Worm (Caenorhabditis elegans): ENCODE data around the gene gei-3.

DNA sequence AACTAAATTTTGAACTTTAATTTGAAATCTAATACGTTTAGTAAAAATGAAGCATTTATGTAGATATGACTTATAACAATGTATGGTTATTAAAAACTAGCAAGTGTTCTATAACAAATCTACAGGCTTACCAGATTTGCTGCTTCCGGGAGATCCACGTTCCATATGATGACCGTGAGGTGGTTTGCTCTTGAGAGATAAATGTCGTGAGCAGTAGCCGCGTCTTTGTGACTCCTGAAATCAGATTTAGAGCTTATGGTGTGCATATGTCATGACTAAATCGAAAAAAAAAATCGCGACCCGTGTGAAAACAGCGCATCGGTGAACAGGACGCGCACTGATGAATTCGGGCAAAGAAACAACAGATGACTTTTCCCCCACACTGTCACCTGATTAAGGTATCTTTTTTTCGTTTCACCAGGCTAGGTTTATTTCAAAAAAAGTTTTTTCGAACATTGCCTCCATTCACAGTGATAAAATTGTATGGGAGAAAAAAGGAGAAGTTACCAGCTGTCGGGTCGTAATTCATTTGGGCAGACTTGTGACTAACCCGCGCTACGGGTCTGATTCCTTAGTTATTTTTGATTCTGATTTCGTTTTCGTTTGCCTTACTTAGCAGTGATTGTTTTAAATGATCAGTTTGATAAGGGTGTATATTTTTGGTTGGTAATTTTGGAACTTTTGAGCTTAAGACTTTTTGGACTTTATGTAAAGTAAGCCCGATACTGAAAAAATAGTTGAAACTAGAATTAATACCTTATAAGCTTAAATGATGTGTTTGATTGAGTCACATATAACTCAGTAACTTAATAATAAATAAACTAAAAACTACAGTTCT, 5.1 kb downstream of the gei-3 start, which contains the start of gene nhr-27:
- no peak for TF ChIP-seq W03F9.2 (tag; optimal IDR thresholded peaks at IDR 0.05)
- TF ChIP-seq him-1 (tag; optimal IDR thresholded peaks at IDR 0.05), result no peak
